Worm (Caenorhabditis elegans) whole organism, L4/young adult: ENCODE data around the gene F21C10.11.

Experiments
- W03F9.2 ChIP-seq: fragments of 150-350 bp; optimal IDR thresholded peaks from 2 replicates; lab custom pipeline; 2014; ENCODE audit warnings: missing biosample characterization, missing genetic modification characterization
- dao-5 ChIP-seq: sonication (generic microtip); optimal IDR thresholded peaks from 2 replicates; lab custom pipeline; 2016; ENCODE audit warnings: missing genotype, missing genetic modification characterization, moderate library complexity, missing compliant biosample characterization
- him-1 ChIP-seq: sonication (generic microtip); optimal IDR thresholded peaks from 2 replicates; lab custom pipeline; 2016; ENCODE audit warnings: missing genotype, missing genetic modification reagents, missing genetic modification characterization, missing compliant biosample characterization

- TF ChIP-seq W03F9.2 (tag; lab: Kevin White, UChicago) (no peak), dao-5 (no peak), him-1 (tag; lab: Kevin White, UChicago) (no peak)
Measured at ce11 chrV:9078067-9078581, 45.2 kb upstream of the F21C10.11 start.
